Worm (Caenorhabditis elegans) whole organism, mixed stage, embryonic: ENCODE results near the gene T02G5.15.

Experiments used
- M03D4.4 ChIP-seq: sonication (generic microtip); optimal IDR thresholded peaks from 2 replicates; lab custom pipeline; 2017; ENCODE audit warnings: mild to moderate bottlenecking, missing genetic modification characterization, missing compliant biosample characterization
- bed-3 ChIP-seq: fragments of 200-800 bp; sonication (Bioruptor generic); optimal IDR thresholded peaks from 3 replicates; lab custom pipeline; 2018; ENCODE audit warnings: mild to moderate bottlenecking, missing genetic modification characterization, moderate library complexity, missing compliant biosample characterization
- ceh-39 ChIP-seq: fragments of 150-350 bp; optimal IDR thresholded peaks from 2 replicates; lab custom pipeline; 2014; ENCODE audit warnings: missing biosample characterization, missing genetic modification characterization
- ceh-43 ChIP-seq: fragments of 200-800 bp; sonication (Bioruptor generic); optimal IDR thresholded peaks from 2 replicates; lab custom pipeline; 2018; ENCODE audit warnings: mild to moderate bottlenecking, missing genetic modification characterization, moderate library complexity, missing compliant biosample characterization
- ceh-83 ChIP-seq: fragments of 200-800 bp; sonication (Bioruptor generic); optimal IDR thresholded peaks from 2 replicates; lab custom pipeline; 2018; ENCODE audit warnings: mild to moderate bottlenecking, missing genetic modification characterization, missing compliant biosample characterization
- ces-1 ChIP-seq: fragments of 150-350 bp; optimal IDR thresholded peaks from 2 replicates; lab custom pipeline; 2014; ENCODE audit warnings: missing biosample characterization, missing genetic modification reagents, missing genetic modification characterization
- cnd-1 ChIP-seq: fragments of 200-800 bp; sonication (Bioruptor generic); optimal IDR thresholded peaks from 2 replicates; lab custom pipeline; 2018; ENCODE audit warnings: mild to moderate bottlenecking, missing genetic modification characterization, missing compliant biosample characterization
- drap-1 ChIP-seq: fragments of 200-800 bp; sonication (Bioruptor generic); optimal IDR thresholded peaks from 3 replicates; lab custom pipeline; 2018; ENCODE audit warnings: mild to moderate bottlenecking, missing genetic modification characterization, missing compliant biosample characterization
- elt-1 ChIP-seq: sonication (generic microtip); optimal IDR thresholded peaks from 2 replicates; lab custom pipeline; 2017; ENCODE audit warnings: missing genetic modification characterization, mild to moderate bottlenecking, missing compliant biosample characterization, antibody characterized with exemption, moderate library complexity, borderline replicate concordance; ENCODE audit not compliant: insufficient read depth
- elt-3 ChIP-seq: fragments of 150-350 bp; optimal IDR thresholded peaks from 2 replicates; lab custom pipeline; 2014; ENCODE audit warnings: missing biosample characterization, missing genetic modification characterization
- flh-1 ChIP-seq: fragments of 200-800 bp; sonication (Bioruptor generic); optimal IDR thresholded peaks from 2 replicates; lab custom pipeline; 2018; ENCODE audit warnings: mild to moderate bottlenecking, missing genetic modification characterization, moderate library complexity, missing compliant biosample characterization
- ham-2 ChIP-seq: fragments of 200-800 bp; sonication (Bioruptor generic); optimal IDR thresholded peaks from 2 replicates; lab custom pipeline; 2018; ENCODE audit warnings: mild to moderate bottlenecking, missing genetic modification characterization, missing compliant biosample characterization
- lin-13 ChIP-seq: fragments of 150-350 bp; optimal IDR thresholded peaks from 2 replicates; lab custom pipeline; 2014; ENCODE audit warnings: missing biosample characterization, missing genetic modification characterization
- lin-32 ChIP-seq: fragments of 200-800 bp; sonication (Bioruptor generic); optimal IDR thresholded peaks from 2 replicates; lab custom pipeline; 2018; ENCODE audit warnings: mild to moderate bottlenecking, missing genetic modification characterization, missing compliant biosample characterization
- lsy-2 ChIP-seq: fragments of 150-350 bp; optimal IDR thresholded peaks from 2 replicates; lab custom pipeline; 2014; ENCODE audit warnings: missing biosample characterization, missing genetic modification characterization
- mab-5 ChIP-seq: fragments of 150-350 bp; optimal IDR thresholded peaks from 2 replicates; lab custom pipeline; 2014; ENCODE audit warnings: missing biosample characterization, missing genetic modification characterization
- mep-1 ChIP-seq: fragments of 150-350 bp; optimal IDR thresholded peaks from 2 replicates; lab custom pipeline; 2017; ENCODE audit warnings: missing biosample characterization, missing genetic modification reagents, missing genetic modification characterization, inconsistent platforms
- nhr-12 ChIP-seq: fragments of 150-350 bp; optimal IDR thresholded peaks from 2 replicates; lab custom pipeline; 2014; ENCODE audit warnings: missing biosample characterization, missing genetic modification characterization
- nhr-2 ChIP-seq: fragments of 150-350 bp; optimal IDR thresholded peaks from 2 replicates; lab custom pipeline; 2014; ENCODE audit warnings: missing biosample characterization, missing genetic modification characterization
- nhr-237 ChIP-seq: fragments of 150-350 bp; optimal IDR thresholded peaks from 2 replicates; lab custom pipeline; 2014; ENCODE audit warnings: missing biosample characterization, missing genetic modification characterization
- nhr-28 ChIP-seq: fragments of 150-350 bp; optimal IDR thresholded peaks from 2 replicates; lab custom pipeline; 2014; ENCODE audit warnings: missing biosample characterization, missing genetic modification characterization
- nhr-76 ChIP-seq: sonication (generic microtip); optimal IDR thresholded peaks from 2 replicates; lab custom pipeline; 2017; ENCODE audit warnings: missing biosample characterization, missing genetic modification characterization
- pha-4 ChIP-seq: fragments of 150-350 bp; optimal IDR thresholded peaks from 2 replicates; lab custom pipeline; 2018; ENCODE audit warnings: missing biosample characterization, missing genetic modification reagents, missing genetic modification characterization
- snpc-4 ChIP-seq: fragments of 150-350 bp; optimal IDR thresholded peaks from 2 replicates; lab custom pipeline; 2014; ENCODE audit warnings: missing biosample characterization, missing genetic modification characterization
- tbx-8 ChIP-seq: fragments of 200-800 bp; sonication (Bioruptor generic); optimal IDR thresholded peaks from 2 replicates; lab custom pipeline; 2018; ENCODE audit warnings: mild to moderate bottlenecking, missing genetic modification characterization, moderate library complexity, missing compliant biosample characterization
- unc-120 ChIP-seq: sonication (generic microtip); optimal IDR thresholded peaks from 2 replicates; lab custom pipeline; 2017; ENCODE audit warnings: missing genetic modification characterization, missing compliant biosample characterization; ENCODE audit not compliant: poor library complexity, severe bottlenecking
- unc-39 ChIP-seq: fragments of 150-350 bp; optimal IDR thresholded peaks from 2 replicates; lab custom pipeline; 2014; ENCODE audit warnings: missing biosample characterization, missing genetic modification characterization
- unc-62 ChIP-seq: fragments of 150-350 bp; optimal IDR thresholded peaks from 2 replicates; lab custom pipeline; 2014; ENCODE audit warnings: missing biosample characterization, missing genetic modification reagents, missing genetic modification characterization
- zip-8 ChIP-seq: fragments of 150-350 bp; optimal IDR thresholded peaks from 2 replicates; lab custom pipeline; 2014; ENCODE audit warnings: missing biosample characterization, missing genetic modification characterization
- ztf-11 ChIP-seq: fragments of 150-350 bp; optimal IDR thresholded peaks from 2 replicates; lab custom pipeline; 2014; ENCODE audit warnings: missing biosample characterization, missing genetic modification characterization

Gene T02G5.15

DNA sequence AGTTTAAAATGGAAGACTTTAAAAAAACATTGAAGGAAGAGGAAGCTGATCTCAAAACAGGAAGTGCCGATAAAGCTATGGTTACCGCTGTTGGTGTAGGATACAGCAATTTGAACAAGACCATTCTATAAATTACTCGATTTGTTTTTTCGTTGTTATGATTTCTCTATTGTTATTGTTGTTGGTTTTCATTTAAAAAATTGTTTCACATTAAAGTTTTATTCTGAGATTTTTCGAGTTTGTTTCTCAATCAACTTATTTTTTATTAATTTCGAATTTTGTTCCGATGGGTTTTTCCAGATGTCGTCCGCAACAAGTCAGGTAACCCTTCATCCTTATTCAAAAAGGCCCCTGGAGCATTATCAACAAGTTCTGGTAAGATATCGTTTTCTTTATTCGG is 32.3 kb upstream of the T02G5.15 start, which contains the start of gene ZK1127.12:
TSS of gene ZK1127.12 (plus strand) at position 301 of the 400 bp plus-strand sequence.
- TF ChIP-seq ces-1 (no peak), nhr-2 (tag; lab: Kevin White, UChicago) (no peak), elt-1 (tag; lab: Kevin White, UChicago) (no peak), elt-3 (tag; lab: Kevin White, UChicago) (no peak), ztf-11 (tag; lab: Kevin White, UChicago) (no peak), pha-4 (tag; lab: Kevin White, UChicago) (no peak), unc-120 (no peak), lsy-2 (tag; lab: Kevin White, UChicago) (no peak), lin-13 (tag; lab: Kevin White, UChicago) (no peak), ceh-83 (GFP tag; lab: Kevin White, UChicago) (no peak), unc-39 (tag; lab: Kevin White, UChicago) (no peak), drap-1 (GFP tag; lab: Kevin White, UChicago) (no peak), ham-2 (no peak), ceh-43 (GFP tag; lab: Kevin White, UChicago) (no peak)

DNA sequence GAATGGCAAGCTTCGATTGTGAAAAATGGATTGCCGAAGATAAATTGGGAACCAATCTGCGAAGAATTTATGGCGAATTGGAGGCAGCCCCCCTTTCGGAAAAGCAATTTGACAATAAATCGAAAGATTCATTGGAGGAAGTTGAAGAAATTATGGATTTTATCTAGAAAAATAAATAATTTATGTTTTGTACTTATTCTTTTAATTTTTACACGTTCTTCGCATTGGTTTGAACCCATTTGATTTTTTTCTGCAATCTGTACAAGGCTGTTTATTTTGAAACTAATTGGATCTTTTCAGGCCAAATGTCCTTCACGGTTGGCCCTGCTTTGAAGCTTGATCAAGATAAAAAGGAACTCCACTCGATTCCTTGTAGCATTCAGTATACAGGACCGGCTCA is 31.1 kb upstream of the T02G5.15 start, which contains the start of gene ZK1127.13:
TSS of gene ZK1127.13 (plus strand) at position 301 of the 400 bp plus-strand sequence.
- TF ChIP-seq drap-1 (GFP tag; lab: Kevin White, UChicago) = no peak
- TF ChIP-seq ztf-11 (tag; lab: Kevin White, UChicago) = no peak
- TF ChIP-seq ceh-83 (GFP tag; lab: Kevin White, UChicago) = no peak
- TF ChIP-seq lin-32 (GFP tag; lab: Kevin White, UChicago) = no peak
- TF ChIP-seq nhr-28 = no peak
- TF ChIP-seq flh-1 = no peak
- TF ChIP-seq lin-13 (tag; lab: Kevin White, UChicago) = no peak

DNA sequence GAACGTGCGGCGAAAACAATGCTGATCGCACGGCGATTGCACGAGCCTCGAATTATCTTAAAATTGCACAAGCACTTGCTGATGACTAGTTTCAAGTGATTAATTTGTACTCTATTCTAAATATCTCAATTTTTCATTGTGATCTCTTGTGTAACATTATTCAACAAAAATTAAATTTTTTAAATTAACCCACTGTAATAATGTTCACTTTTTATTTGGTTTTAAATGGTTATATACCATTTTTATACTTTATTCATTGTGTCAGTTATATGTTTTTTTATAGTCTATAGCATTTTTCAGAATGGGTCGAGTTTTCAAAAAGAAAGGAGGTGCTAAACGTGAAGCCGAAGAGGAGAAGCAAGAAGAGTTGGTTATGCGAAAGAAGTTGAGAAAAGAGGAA is 30.5 kb upstream of the T02G5.15 start, which contains the start of gene ZK1127.4:
TSS of gene ZK1127.4 (plus strand) at position 301 of the 400 bp plus-strand sequence.
- TF ChIP-seq snpc-4 (tag; lab: Kevin White, UChicago) = no peak
- no peak for TF ChIP-seq lsy-2 (tag; lab: Kevin White, UChicago)
- no peak for TF ChIP-seq ceh-43 (GFP tag; lab: Kevin White, UChicago)
- no peak for TF ChIP-seq tbx-8 (GFP tag; lab: Kevin White, UChicago)
- no peak for TF ChIP-seq lin-32 (GFP tag; lab: Kevin White, UChicago)
- TF ChIP-seq mab-5 = no peak
- no peak for TF ChIP-seq elt-1 (tag; lab: Kevin White, UChicago)
- no peak for TF ChIP-seq nhr-2 (tag; lab: Kevin White, UChicago)
- no peak for TF ChIP-seq ham-2
- no peak for TF ChIP-seq nhr-237 (tag; lab: Kevin White, UChicago)

DNA sequence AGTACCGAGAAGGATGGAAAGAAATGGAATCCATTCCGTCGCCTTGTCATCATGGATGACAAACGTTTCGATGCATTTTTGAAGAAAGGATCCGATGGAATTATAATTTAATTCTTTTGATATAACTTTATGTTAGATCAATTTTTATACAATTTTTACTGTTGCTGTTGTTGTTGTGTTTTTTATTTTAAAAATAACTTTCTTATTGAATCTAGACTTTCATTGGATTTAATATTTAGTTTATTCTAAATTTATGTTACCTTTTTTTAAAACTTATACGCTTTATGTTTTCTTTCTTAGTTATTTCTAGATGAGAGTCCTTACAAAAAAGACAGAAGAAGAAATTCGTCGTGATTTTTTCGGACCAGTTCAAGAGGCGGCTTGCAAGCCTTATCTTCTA is 29.1 kb upstream of the T02G5.15 start, which contains the start of gene ZK1127.3:
TSS of gene ZK1127.3 (plus strand) at position 301 of the 400 bp plus-strand sequence.
- no peak for TF ChIP-seq nhr-2 (tag; lab: Kevin White, UChicago)
- TF ChIP-seq elt-1 (tag; lab: Kevin White, UChicago) = no peak

DNA sequence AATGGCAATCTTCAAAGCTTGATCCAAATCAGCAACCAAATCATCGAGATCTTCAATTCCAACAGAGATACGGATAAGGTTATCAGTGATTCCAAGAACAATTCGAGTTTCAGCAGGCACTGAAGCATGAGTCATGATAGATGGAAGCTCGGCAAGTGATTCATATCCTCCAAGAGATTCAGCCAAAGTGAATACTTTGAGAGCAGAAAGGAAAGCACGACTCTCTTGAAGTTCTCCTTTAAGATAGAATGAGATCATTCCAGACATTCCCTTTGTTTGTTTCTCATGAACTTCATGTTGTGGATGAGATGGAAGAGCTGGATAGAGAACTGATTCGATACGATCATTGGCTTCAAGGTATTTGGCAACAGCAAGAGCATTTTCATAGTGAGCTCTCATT is 27.8 kb upstream of the T02G5.15 start:
- no peak for TF ChIP-seq ceh-39
- TF ChIP-seq nhr-2 (tag; lab: Kevin White, UChicago) = no peak
- TF ChIP-seq pha-4 (tag; lab: Kevin White, UChicago) = no peak
- no peak for TF ChIP-seq unc-62 (GFP tag; lab: Kevin White, UChicago)
- no peak for TF ChIP-seq ham-2
- no peak for TF ChIP-seq nhr-76
- TF ChIP-seq lsy-2 (tag; lab: Kevin White, UChicago) = no peak
- TF ChIP-seq cnd-1 (tag; lab: Kevin White, UChicago) = no peak
- no peak for TF ChIP-seq M03D4.4 (tag; lab: Kevin White, UChicago)
- TF ChIP-seq zip-8 (tag; lab: Kevin White, UChicago) = no peak
- no peak for TF ChIP-seq lin-13 (tag; lab: Kevin White, UChicago)
- TF ChIP-seq nhr-237 (tag; lab: Kevin White, UChicago) = no peak
- TF ChIP-seq elt-3 (tag; lab: Kevin White, UChicago) = no peak
- TF ChIP-seq nhr-12 (tag; lab: Kevin White, UChicago) = no peak
- TF ChIP-seq bed-3 (GFP tag; lab: Kevin White, UChicago) = no peak
- TF ChIP-seq nhr-28 = no peak
- no peak for TF ChIP-seq mep-1 (tag; lab: Kevin White, UChicago)
